Worm (Caenorhabditis elegans) whole organism, L4 larva: ENCODE results near the gene eas-1.
A peak's percentile ranks its signal among the peaks of the same experiment; 100 is the strongest.

ENCODE experiments used
- T20F7.1 ChIP-seq: fragments of 200-800 bp; sonication (Bioruptor generic); optimal IDR thresholded peaks from 2 replicates; lab custom pipeline; 2018; ENCODE audit warnings: mild to moderate bottlenecking, missing genetic modification characterization, missing compliant biosample characterization
- T26A8.4 ChIP-seq: fragments of 200-800 bp; sonication (Bioruptor generic); IDR thresholded peaks from 2 replicates; pipeline ENCODE4 v1.3.6; 2022; ENCODE audit warnings: missing genetic modification characterization, missing compliant biosample characterization
- Y105C5A.15 ChIP-seq: fragments of 200-800 bp; sonication (Bioruptor generic); IDR thresholded peaks from 2 replicates; pipeline ENCODE4 v1.3.6; 2022; ENCODE audit warnings: missing genetic modification characterization, missing compliant biosample characterization
- ZK546.5 ChIP-seq, 2 experiments: sonication (generic microtip); optimal IDR thresholded peaks; 2 replicates each; lab custom pipeline; 2017; ENCODE audit warnings: missing biosample characterization in 2 of 2, missing genetic modification characterization in 2 of 2
- ama-1 ChIP-seq: fragments of 150-350 bp; optimal IDR thresholded peaks from 2 replicates; lab custom pipeline; 2014; ENCODE audit warnings: inconsistent platforms, mixed read lengths
- attf-4 ChIP-seq: sonication (generic microtip); optimal IDR thresholded peaks from 3 replicates; lab custom pipeline; 2017; ENCODE audit warnings: missing biosample characterization, missing genetic modification characterization
- ceh-28 ChIP-seq: fragments of 150-350 bp; optimal IDR thresholded peaks from 2 replicates; lab custom pipeline; 2014; ENCODE audit warnings: missing biosample characterization, missing genetic modification reagents, missing genetic modification characterization
- cey-2 ChIP-seq: sonication (generic microtip); optimal IDR thresholded peaks from 3 replicates; lab custom pipeline; 2017; ENCODE audit warnings: missing genetic modification characterization, mild to moderate bottlenecking, missing compliant biosample characterization, antibody characterized with exemption, borderline replicate concordance; ENCODE audit not compliant: insufficient read depth
- ctbp-1 ChIP-seq: fragments of 200-800 bp; sonication (Bioruptor generic); IDR thresholded peaks from 2 replicates; pipeline ENCODE4 v1.3.6; 2022; ENCODE audit warnings: missing genetic modification reagents, missing genetic modification characterization, missing compliant biosample characterization
- daf-16 ChIP-seq, 3 experiments: sonication (generic microtip); optimal IDR thresholded peaks; 2 replicates each; lab custom pipeline; 2016 to 2017; ENCODE audit warnings: missing genetic modification characterization in 3 of 3, missing genetic modification reagents in 3 of 3, mild to moderate bottlenecking in 2 of 3, missing compliant biosample characterization in 2 of 3, missing biosample characterization in 1 of 3, moderate library complexity in 1 of 3
- dmd-6 ChIP-seq: fragments of 200-800 bp; sonication (Bioruptor generic); IDR thresholded peaks from 2 replicates; pipeline ENCODE4 v1.3.6; 2022; ENCODE audit warnings: missing genetic modification reagents, missing genetic modification characterization, missing compliant biosample characterization
- dmd-9 ChIP-seq: fragments of 200-800 bp; sonication (Bioruptor generic); IDR thresholded peaks from 2 replicates; pipeline ENCODE4 v1.3.6; 2022; ENCODE audit warnings: missing genetic modification reagents, missing genetic modification characterization, missing compliant biosample characterization
- dpl-1 ChIP-seq: fragments of 150-350 bp; optimal IDR thresholded peaks from 2 replicates; lab custom pipeline; 2014; ENCODE audit warnings: missing biosample characterization, missing genetic modification reagents, missing genetic modification characterization
- dve-1 ChIP-seq: sonication (generic microtip); optimal IDR thresholded peaks from 2 replicates; lab custom pipeline; 2017; ENCODE audit warnings: antibody characterized with exemption, mild to moderate bottlenecking, missing genetic modification characterization, missing compliant biosample characterization; ENCODE audit not compliant: insufficient read depth
- fos-1 ChIP-seq: fragments of 150-350 bp; optimal IDR thresholded peaks from 2 replicates; lab custom pipeline; 2014; ENCODE audit warnings: missing biosample characterization, missing genetic modification characterization
- gei-8 ChIP-seq: fragments of 200-800 bp; sonication (Bioruptor generic); optimal IDR thresholded peaks from 2 replicates; lab custom pipeline; 2018; ENCODE audit warnings: mild to moderate bottlenecking, missing genetic modification characterization, missing compliant biosample characterization
- hif-1 ChIP-seq, 2 experiments: sonication (generic microtip); optimal IDR thresholded peaks; 2 replicates each; lab custom pipeline; 2016 to 2017; ENCODE audit warnings: missing compliant biosample characterization in 2 of 2, missing genetic modification characterization in 2 of 2, missing genetic modification reagents in 2 of 2, missing genotype in 2 of 2, mild to moderate bottlenecking in 1 of 2
- hlh-11 ChIP-seq: fragments of 200-800 bp; sonication (Bioruptor generic); optimal IDR thresholded peaks from 2 replicates; lab custom pipeline; 2018; ENCODE audit warnings: mild to moderate bottlenecking, missing genetic modification characterization, missing compliant biosample characterization
- hlh-30 ChIP-seq: sonication (generic microtip); optimal IDR thresholded peaks from 2 replicates; lab custom pipeline; 2017; ENCODE audit warnings: antibody characterized with exemption, mild to moderate bottlenecking, missing genetic modification characterization, missing compliant biosample characterization; ENCODE audit not compliant: insufficient read depth
- lin-1 ChIP-seq: fragments of 200-800 bp; sonication (Bioruptor generic); IDR thresholded peaks from 2 replicates; pipeline ENCODE4 v1.3.6; 2022; ENCODE audit warnings: missing genetic modification reagents, missing genetic modification characterization, missing compliant biosample characterization
- lin-13 ChIP-seq: fragments of 150-350 bp; optimal IDR thresholded peaks from 2 replicates; lab custom pipeline; 2014; ENCODE audit warnings: missing biosample characterization, missing genetic modification reagents, missing genetic modification characterization
- lin-15B ChIP-seq: fragments of 150-350 bp; sonication (generic microtip); optimal IDR thresholded peaks from 3 replicates; lab custom pipeline; 2014; ENCODE audit warnings: missing biosample characterization, missing genetic modification characterization
- lin-29 ChIP-seq: fragments of 200-800 bp; sonication (Bioruptor generic); IDR thresholded peaks from 2 replicates; pipeline ENCODE4 v1.3.6; 2022; ENCODE audit warnings: missing genetic modification reagents, missing genetic modification characterization, missing compliant biosample characterization
- lin-38 ChIP-seq: fragments of 200-800 bp; sonication (Bioruptor generic); IDR thresholded peaks from 2 replicates; pipeline ENCODE4 v1.3.6; 2022; ENCODE audit warnings: missing genetic modification reagents, missing genetic modification characterization, missing compliant biosample characterization
- lin-39 ChIP-seq: fragments of 150-350 bp; optimal IDR thresholded peaks from 2 replicates; lab custom pipeline; 2014; ENCODE audit warnings: missing biosample characterization, missing genetic modification reagents, missing genetic modification characterization
- lsy-2 ChIP-seq, 2 experiments: fragments of 150-350 bp in 1 of 2; sonication (generic microtip) in 1 of 2; optimal IDR thresholded peaks; 2 replicates each; lab custom pipeline; 2014 to 2017; ENCODE audit warnings: missing biosample characterization in 2 of 2, missing genetic modification characterization in 2 of 2
- mep-1 ChIP-seq: fragments of 150-350 bp; sonication (generic microtip); optimal IDR thresholded peaks from 3 replicates; lab custom pipeline; 2014; ENCODE audit warnings: missing biosample characterization, missing genetic modification characterization
- mxl-3 ChIP-seq: fragments of 200-800 bp; sonication (Bioruptor generic); optimal IDR thresholded peaks from 2 replicates; lab custom pipeline; 2018; ENCODE audit warnings: mild to moderate bottlenecking, missing genetic modification characterization, missing compliant biosample characterization
- nhr-28 ChIP-seq: fragments of 150-350 bp; optimal IDR thresholded peaks from 2 replicates; lab custom pipeline; 2014; ENCODE audit warnings: missing biosample characterization, missing genetic modification characterization
- nhr-6 ChIP-seq: fragments of 150-350 bp; optimal IDR thresholded peaks from 2 replicates; lab custom pipeline; 2014; ENCODE audit warnings: missing biosample characterization, missing genetic modification characterization
- nhr-77 ChIP-seq: fragments of 150-350 bp; optimal IDR thresholded peaks from 2 replicates; lab custom pipeline; 2014; ENCODE audit warnings: missing biosample characterization, missing genetic modification characterization
- php-3 ChIP-seq: fragments of 200-800 bp; sonication (Bioruptor generic); IDR thresholded peaks from 2 replicates; pipeline ENCODE4 v1.3.6; 2022; ENCODE audit warnings: missing genetic modification reagents, missing genetic modification characterization, missing compliant biosample characterization
- pqm-1 ChIP-seq: sonication (generic microtip); optimal IDR thresholded peaks from 2 replicates; lab custom pipeline; 2017; ENCODE audit warnings: missing biosample characterization, missing genetic modification characterization
- rbr-2 ChIP-seq: sonication (generic microtip); optimal IDR thresholded peaks from 2 replicates; lab custom pipeline; 2016; ENCODE audit warnings: missing genotype, missing genetic modification characterization, missing compliant biosample characterization
- sdz-12 ChIP-seq: fragments of 200-800 bp; sonication (Bioruptor generic); optimal IDR thresholded peaks from 2 replicates; lab custom pipeline; 2018; ENCODE audit warnings: mild to moderate bottlenecking, missing genetic modification characterization, missing compliant biosample characterization
- snpc-4 ChIP-seq: fragments of 150-350 bp; optimal IDR thresholded peaks from 2 replicates; lab custom pipeline; 2014; ENCODE audit warnings: missing biosample characterization, missing genetic modification characterization
- spr-1 ChIP-seq: sonication (generic microtip); optimal IDR thresholded peaks from 2 replicates; lab custom pipeline; 2016; ENCODE audit warnings: mild to moderate bottlenecking, missing genetic modification characterization, missing compliant biosample characterization
- tra-1 ChIP-seq: fragments of 200-800 bp; sonication (Bioruptor generic); IDR thresholded peaks from 2 replicates; pipeline ENCODE4 v1.3.6; 2022; ENCODE audit warnings: missing genetic modification reagents, missing genetic modification characterization, missing compliant biosample characterization
- unc-62 ChIP-seq, 3 experiments: fragments of 150-350 bp in 1 of 3; sonication (generic microtip); optimal IDR thresholded peaks in 2 of 3; peaks in 1 of 3; 1 replicate in 1 of 3; 2 replicates in 2 of 3; lab custom pipeline; 2014 to 2017; ENCODE audit warnings: missing biosample characterization in 3 of 3, missing genetic modification characterization in 3 of 3, missing genetic modification reagents in 3 of 3, missing genotype in 1 of 3
- zag-1 ChIP-seq: fragments of 150-350 bp; optimal IDR thresholded peaks from 2 replicates; lab custom pipeline; 2014; ENCODE audit warnings: missing biosample characterization, missing genetic modification characterization
- ztf-11 ChIP-seq: fragments of 150-350 bp; optimal IDR thresholded peaks from 2 replicates; lab custom pipeline; 2014; ENCODE audit warnings: missing biosample characterization, missing genetic modification characterization

Gene eas-1

DNA sequence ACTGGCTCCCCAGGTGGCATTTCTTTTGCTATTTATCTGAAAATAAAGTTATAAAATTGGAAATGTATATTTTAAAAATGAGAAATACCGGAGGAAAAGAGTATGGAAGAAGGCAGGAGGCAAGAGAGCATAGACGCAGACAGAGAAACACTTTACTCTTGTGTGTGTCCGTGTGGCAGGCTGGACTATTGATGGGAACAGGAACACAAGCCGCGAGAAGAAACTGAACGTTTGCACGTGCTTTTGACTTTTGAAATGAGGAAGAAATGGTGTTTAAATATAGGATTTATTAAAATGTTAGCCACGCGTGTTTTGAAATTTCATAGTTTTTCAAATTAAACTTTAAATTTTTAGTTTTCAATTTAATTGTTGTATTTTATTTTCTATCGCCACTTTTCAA lies 14.1 kb upstream of the eas-1 start, which contains the start of gene F10G7.10 (continued):
- peak in 1 of 2 experiments; percentile 59 for TF ChIP-seq unc-62 (GFP tag; optimal IDR thresholded peaks at IDR 0.05 in 1 of 2; lab: Kevin White, UChicago)
- TF ChIP-seq unc-62 (tag; optimal IDR thresholded peaks at IDR 0.05; lab: Kevin White, UChicago) = no peak
- no peak for TF ChIP-seq ceh-28
- no peak for TF ChIP-seq lin-29 (GFP tag; lab: Robert Waterston, UW)
- no peak for TF ChIP-seq ama-1
- TF ChIP-seq sdz-12 (GFP tag; lab: Kevin White, UChicago) = no peak
- no peak for TF ChIP-seq cey-2 (tag; lab: Kevin White, UChicago)
- TF ChIP-seq lin-13 (GFP tag; lab: Kevin White, UChicago) = no peak

ce11 chrII:4726750-4727384 lies 13.3 kb upstream of the eas-1 start:
- TF ChIP-seq ama-1 (peak; percentile 75), ctbp-1 (GFP tag; lab: Robert Waterston, UW) (no peak), dve-1 (tag; lab: Kevin White, UChicago) (peak; percentile 47), T26A8.4 (GFP tag; lab: Robert Waterston, UW) (0 out of 2 replicates have a peak, but pooled peaks have one; percentile 23), lin-39 (tag; lab: Kevin White, UChicago) (no peak), attf-4 (tag; lab: Kevin White, UChicago) (no peak), unc-62 (GFP tag; optimal IDR thresholded peaks at IDR 0.05 in 1 of 2; lab: Kevin White, UChicago) (peak in 1 of 2 experiments; percentile 69), unc-62 (tag; optimal IDR thresholded peaks at IDR 0.05; lab: Kevin White, UChicago) (no peak), daf-16 (GFP tag; optimal IDR thresholded peaks at IDR 0.05; lab: Kevin White, UChicago) (no peak), daf-16 (tag; optimal IDR thresholded peaks at IDR 0.05; lab: Kevin White, UChicago) (peak; percentile 16)

- TF ChIP-seq Y105C5A.15 (GFP tag; lab: Robert Waterston, UW) (no peak), attf-4 (tag; lab: Kevin White, UChicago) (no peak), rbr-2 (tag; lab: Kevin White, UChicago) (no peak), ZK546.5 (tag; optimal IDR thresholded peaks at IDR 0.05; lab: Kevin White, UChicago) (no peak), sdz-12 (GFP tag; lab: Kevin White, UChicago) (no peak)
- TF ChIP-seq, all 104 proteins: peak for 0
These were observed 12.4 kb upstream of the eas-1 start, which contains the start of gene ttr-41 for ce11 chrII:4727769-4728168. Gene ttr-41 (minus strand): TSS chrII:4727869.

ce11 chrII:4728687-4729086 lies 11.5 kb upstream of the eas-1 start:
- peak; percentile 58 to 96 for TF ChIP-seq hif-1 (tag; optimal IDR thresholded peaks at IDR 0.05; lab: Kevin White, UChicago)
- TF ChIP-seq spr-1 (tag; lab: Kevin White, UChicago) = peak; percentile 34
- TF ChIP-seq gei-8 (GFP tag; lab: Kevin White, UChicago) = no peak
- no peak for TF ChIP-seq lin-38
- peak; percentile 0 for TF ChIP-seq dpl-1 (GFP tag; lab: Kevin White, UChicago)
- TF ChIP-seq dmd-6 (GFP tag; lab: Robert Waterston, UW) = peak; percentile 89
- no peak for TF ChIP-seq dmd-9
- TF ChIP-seq snpc-4 = no peak
- TF ChIP-seq pqm-1 = peak; percentile 99
- TF ChIP-seq daf-16 (GFP tag; optimal IDR thresholded peaks at IDR 0.05; lab: Kevin White, UChicago) = peak; percentile 66 to 95
- peak; percentile 99 for TF ChIP-seq daf-16 (tag; optimal IDR thresholded peaks at IDR 0.05; lab: Kevin White, UChicago)
- TF ChIP-seq lsy-2 (tag; optimal IDR thresholded peaks at IDR 0.05; lab: Kevin White, UChicago) = no peak
- TF ChIP-seq ztf-11 = no peak
- peak; percentile 92 for TF ChIP-seq dve-1 (tag; lab: Kevin White, UChicago)
- TF ChIP-seq nhr-6 (tag; lab: Kevin White, UChicago) = peak; percentile 49
- TF ChIP-seq zag-1 (tag; lab: Kevin White, UChicago) = no peak
- peak; percentile 86 for TF ChIP-seq tra-1 (GFP tag; lab: Robert Waterston, UW)
- peak; percentile 91 for TF ChIP-seq hlh-11 (tag; lab: Kevin White, UChicago)
- TF ChIP-seq nhr-77 (tag; lab: Kevin White, UChicago) = peak; percentile 92
- peak; percentile 7 for TF ChIP-seq cey-2 (tag; lab: Kevin White, UChicago)
- peak; percentile 33 for TF ChIP-seq T20F7.1 (GFP tag; lab: Kevin White, UChicago)
- TF ChIP-seq fos-1 (tag; lab: Kevin White, UChicago) = no peak
- no peak for TF ChIP-seq lin-15B
- TF ChIP-seq rbr-2 (tag; lab: Kevin White, UChicago) = no peak
- peak; percentile 44 for TF ChIP-seq mxl-3 (GFP tag; lab: Kevin White, UChicago)
- peak; percentile 50; the same call in 1 of the 2 replicates for TF ChIP-seq php-3 (GFP tag; lab: Robert Waterston, UW)
- TF ChIP-seq lin-1 (GFP tag; lab: Robert Waterston, UW) = peak; percentile 73
- TF ChIP-seq sdz-12 (GFP tag; lab: Kevin White, UChicago) = no peak
- peak; percentile 31 for TF ChIP-seq hlh-30 (tag; lab: Kevin White, UChicago)
- TF ChIP-seq nhr-28 (tag; lab: Kevin White, UChicago) = peak; percentile 95
- peak; percentile 18 for TF ChIP-seq mep-1
- TF ChIP-seq lin-39 (tag; lab: Kevin White, UChicago) = no peak
